Fruit fly (Drosophila melanogaster) Kc167 (cell line): Measurements from ENCODE around the gene CG33923.

ENCODE experiments used
- Sin3A ChIP-seq: fragments of >200 bp; optimal IDR thresholded peaks from 2 replicates; lab custom pipeline; 2018; ENCODE audit warnings: missing external identifiers
- h ChIP-seq: fragments of >200 bp; optimal IDR thresholded peaks from 3 replicates; lab custom pipeline; 2018; ENCODE audit warnings: missing external identifiers

dm6 chr2L:1346034-1346433 is 4.1 kb upstream of the CG33923 start:
- no peak for TF ChIP-seq h (lab: Kevin White, UChicago)
- no peak for TF ChIP-seq Sin3A (lab: Kevin White, UChicago)
